Fruit fly (Drosophila melanogaster) whole organism, embryonic: Measurements from ENCODE around the gene Hayan.
A peak's percentile ranks its signal among the peaks of the same experiment; 100 is the strongest.

Experiments used
- Awh ChIP-seq: fragments of 200-800 bp; sonication (Bioruptor generic); IDR thresholded peaks from 2 replicates; pipeline ENCODE4, ENCODE4 v1.3.6; 2022; ENCODE audit warnings: missing biosample characterization, missing genetic modification characterization
- BEAF-32 ChIP-seq: fragments of 200-800 bp; sonication (Bioruptor generic); optimal IDR thresholded peaks from 3 replicates; lab custom pipeline; 2017; ENCODE audit warnings: missing biosample characterization, missing genetic modification characterization, mild to moderate bottlenecking, moderate library complexity, missing genetic modification reagents
- CG12219 ChIP-seq: fragments of 200-800 bp; sonication (Bioruptor generic); optimal IDR thresholded peaks from 3 replicates; lab custom pipeline; 2018; ENCODE audit warnings: missing biosample characterization, mild to moderate bottlenecking, missing genetic modification characterization
- CG13296 ChIP-seq: fragments of 200-800 bp; sonication (Bioruptor generic); optimal IDR thresholded peaks from 3 replicates; lab custom pipeline; 2018; ENCODE audit warnings: missing biosample characterization, mild to moderate bottlenecking, missing genetic modification characterization
- CG2712 ChIP-seq: fragments of 200-800 bp; optimal IDR thresholded peaks from 3 replicates; lab custom pipeline; 2019; ENCODE audit warnings: missing biosample characterization, mild to moderate bottlenecking, missing genetic modification characterization, moderate library complexity
- CG4424 ChIP-seq: fragments of 200-800 bp; sonication (Bioruptor generic); optimal IDR thresholded peaks from 3 replicates; lab custom pipeline; 2016; ENCODE audit warnings: missing biosample characterization, missing genetic modification characterization
- CG4730 ChIP-seq: fragments of 200-800 bp; sonication (Bioruptor generic); IDR thresholded peaks from 2 replicates; pipeline ENCODE4 v1.3.6; 2022; ENCODE audit warnings: missing biosample characterization, missing genetic modification characterization
- CG4820 ChIP-seq: fragments of 200-800 bp; sonication (Bioruptor generic); optimal IDR thresholded peaks from 3 replicates; lab custom pipeline; 2016; ENCODE audit warnings: missing biosample characterization, missing genetic modification characterization
- CG5180 ChIP-seq: fragments of 200-800 bp; sonication (Bioruptor generic); optimal IDR thresholded peaks from 3 replicates; lab custom pipeline; 2017; ENCODE audit warnings: missing biosample characterization, missing genetic modification characterization, mild to moderate bottlenecking, moderate library complexity, missing genetic modification reagents
- CG5245 ChIP-seq: fragments of 200-800 bp; sonication (Bioruptor generic); optimal IDR thresholded peaks from 3 replicates; lab custom pipeline; 2016; ENCODE audit warnings: missing biosample characterization, missing genetic modification characterization
- CG8281 ChIP-seq: fragments of 200-800 bp; sonication (Bioruptor generic); optimal IDR thresholded peaks from 2 replicates; lab custom pipeline; 2018; ENCODE audit warnings: missing biosample characterization, mild to moderate bottlenecking, missing genetic modification characterization, moderate library complexity
- CG8944 ChIP-seq: fragments of 200-800 bp; sonication (Bioruptor generic); optimal IDR thresholded peaks from 3 replicates; lab custom pipeline; 2016; ENCODE audit warnings: missing biosample characterization, missing genetic modification characterization
- Dip2 ChIP-seq: fragments of 200-800 bp; sonication (Bioruptor generic); IDR thresholded peaks from 2 replicates; pipeline ENCODE4 v1.3.6; 2022; ENCODE audit warnings: missing biosample characterization, missing genetic modification characterization
- Drgx ChIP-seq: fragments of 200-800 bp; sonication (Bioruptor generic); IDR thresholded peaks from 2 replicates; pipeline ENCODE4 v1.3.6; 2022; ENCODE audit warnings: missing biosample characterization, missing genetic modification characterization
- Hsf ChIP-seq: fragments of 200-800 bp; sonication (Bioruptor generic); optimal IDR thresholded peaks from 3 replicates; lab custom pipeline; 2016; ENCODE audit warnings: missing biosample characterization, missing genetic modification characterization
- Lim3 ChIP-seq: fragments of 200-800 bp; sonication (Bioruptor generic); IDR thresholded peaks from 2 replicates; pipeline ENCODE4 v1.3.6; 2022; ENCODE audit warnings: missing biosample characterization, missing genetic modification characterization
- MTF-1 ChIP-seq: fragments of 200-800 bp; sonication (Bioruptor generic); optimal IDR thresholded peaks from 2 replicates; lab custom pipeline; 2018; ENCODE audit warnings: missing biosample characterization, mild to moderate bottlenecking, missing genetic modification characterization, borderline replicate concordance
- Med ChIP-seq: fragments of 200-800 bp; sonication (Bioruptor generic); peaks from one replicate; lab custom pipeline; 2016; ENCODE audit warnings: missing biosample characterization, missing genetic modification characterization, mild to moderate bottlenecking, inconsistent platforms, moderate library complexity
- Opbp ChIP-seq: fragments of 200-800 bp; sonication (Bioruptor generic); IDR thresholded peaks from 3 replicates; pipeline ENCODE4 v1.3.6; 2022; ENCODE audit warnings: missing biosample characterization, missing genetic modification characterization; ENCODE audit not compliant: partially characterized antibody
- Sox102F ChIP-seq: fragments of 200-800 bp; sonication (Bioruptor generic); optimal IDR thresholded peaks from 2 replicates; lab custom pipeline; 2018; ENCODE audit warnings: missing biosample characterization, mild to moderate bottlenecking, missing genetic modification characterization, moderate library complexity
- Ssrp ChIP-seq: fragments of 200-800 bp; sonication (Bioruptor generic); optimal IDR thresholded peaks from 2 replicates; lab custom pipeline; 2018; ENCODE audit warnings: missing biosample characterization, mild to moderate bottlenecking, missing genetic modification characterization, moderate library complexity
- bab2 ChIP-seq: fragments of 200-800 bp; sonication (Bioruptor generic); optimal IDR thresholded peaks from 2 replicates; lab custom pipeline; 2016; ENCODE audit warnings: missing biosample characterization, missing genetic modification characterization
- bsh ChIP-seq, 2 experiments: fragments of 200-800 bp; sonication (Bioruptor generic); optimal IDR thresholded peaks; 2 replicates each; lab custom pipeline; 2017 to 2018; ENCODE audit warnings: mild to moderate bottlenecking in 2 of 2, missing biosample characterization in 2 of 2, missing genetic modification characterization in 2 of 2, moderate library complexity in 1 of 2
- chif ChIP-seq, 2 experiments: fragments of 200-800 bp; sonication (Bioruptor generic); optimal IDR thresholded peaks; 3 replicates each; lab custom pipeline; 2016; ENCODE audit warnings: missing biosample characterization in 2 of 2, missing genetic modification characterization in 2 of 2
- danr ChIP-seq: fragments of 200-800 bp; sonication (Bioruptor generic); IDR thresholded peaks from 2 replicates; pipeline ENCODE4 v1.3.6; 2022; ENCODE audit warnings: missing biosample characterization, missing genetic modification characterization
- disco-r ChIP-seq: fragments of 200-800 bp; sonication (Bioruptor generic); optimal IDR thresholded peaks from 2 replicates; lab custom pipeline; 2016; ENCODE audit warnings: missing biosample characterization, missing genetic modification characterization
- fd102C ChIP-seq: fragments of 200-800 bp; sonication (Bioruptor generic); optimal IDR thresholded peaks from 2 replicates; lab custom pipeline; 2018; ENCODE audit warnings: missing biosample characterization, mild to moderate bottlenecking, missing genetic modification characterization, moderate library complexity
- fru ChIP-seq: fragments of >200 bp; optimal IDR thresholded peaks from 2 replicates; lab custom pipeline; 2017
- gsb-n ChIP-seq: fragments of 200-800 bp; sonication (Bioruptor generic); optimal IDR thresholded peaks from 3 replicates; lab custom pipeline; 2018; ENCODE audit warnings: missing biosample characterization, mild to moderate bottlenecking, missing genetic modification characterization
- hkb ChIP-seq, 2 experiments: fragments of 200-800 bp in 1 of 2; fragments of >200 bp in 1 of 2; sonication (Bioruptor generic) in 1 of 2; IDR thresholded peaks in 1 of 2; optimal IDR thresholded peaks in 1 of 2; 2 replicates each; pipeline versions ENCODE4 v1.3.6 to Lab custom; 2017 to 2022; ENCODE audit warnings: missing biosample characterization in 1 of 2, missing genetic modification characterization in 1 of 2
- knrl ChIP-seq: fragments of 200-800 bp; sonication (Bioruptor generic); IDR thresholded peaks from 3 replicates; pipeline ENCODE4 v1.3.6; 2022; ENCODE audit warnings: missing biosample characterization, missing genetic modification characterization; ENCODE audit not compliant: partially characterized antibody
- nom ChIP-seq: fragments of 200-800 bp; sonication (Bioruptor generic); optimal IDR thresholded peaks from 2 replicates; lab custom pipeline; 2017; ENCODE audit warnings: missing biosample characterization, missing genetic modification characterization, mild to moderate bottlenecking, moderate library complexity, missing genetic modification reagents
- odd ChIP-seq: fragments of 200-800 bp; sonication (Bioruptor generic); optimal IDR thresholded peaks from 2 replicates; lab custom pipeline; 2017; ENCODE audit warnings: missing biosample characterization, mild to moderate bottlenecking, missing genetic modification characterization
- phol ChIP-seq: fragments of 200-800 bp; sonication (Bioruptor generic); optimal IDR thresholded peaks from 3 replicates; lab custom pipeline; 2018; ENCODE audit warnings: missing biosample characterization, mild to moderate bottlenecking, missing genetic modification characterization, moderate library complexity
- prd ChIP-seq, 3 experiments: fragments of >200 bp in 2 of 3; fragments of 200-800 bp in 1 of 3; sonication (Bioruptor generic) in 1 of 3; optimal IDR thresholded peaks in 2 of 3; IDR thresholded peaks in 1 of 3; 2 replicates in 2 of 3; 3 replicates in 1 of 3; pipeline versions ENCODE4 v1.3.6 to Lab custom; 2017 to 2022; ENCODE audit warnings: missing biosample characterization in 1 of 3, missing genetic modification characterization in 1 of 3
- pros ChIP-seq: fragments of 200-800 bp; sonication (Bioruptor generic); optimal IDR thresholded peaks from 3 replicates; lab custom pipeline; 2019; ENCODE audit warnings: missing biosample characterization, mild to moderate bottlenecking, missing genetic modification characterization, moderate library complexity
- repo ChIP-seq: fragments of 200-800 bp; sonication (Bioruptor generic); optimal IDR thresholded peaks from 2 replicates; lab custom pipeline; 2016; ENCODE audit warnings: missing biosample characterization, missing genetic modification characterization
- sc ChIP-seq, 3 experiments: fragments of >200 bp in 2 of 3; fragments of 200-800 bp in 1 of 3; sonication (Bioruptor generic) in 1 of 3; optimal IDR thresholded peaks; 2 replicates in 2 of 3; 3 replicates in 1 of 3; lab custom pipeline; 2017; ENCODE audit warnings: mild to moderate bottlenecking in 1 of 3, missing biosample characterization in 1 of 3, missing genetic modification characterization in 1 of 3, missing genetic modification reagents in 1 of 3
- sima ChIP-seq: fragments of 200-800 bp; sonication (Bioruptor generic); optimal IDR thresholded peaks from 2 replicates; lab custom pipeline; 2016; ENCODE audit warnings: missing biosample characterization, missing genetic modification characterization
- slou ChIP-seq: fragments of 200-800 bp; sonication (Bioruptor generic); optimal IDR thresholded peaks from 3 replicates; lab custom pipeline; 2016; ENCODE audit warnings: missing biosample characterization, missing genetic modification characterization
- tap ChIP-seq: fragments of 200-800 bp; optimal IDR thresholded peaks from 3 replicates; lab custom pipeline; 2019; ENCODE audit warnings: missing biosample characterization, mild to moderate bottlenecking, missing genetic modification characterization, moderate library complexity
- tgo ChIP-seq: fragments of 200-800 bp; sonication (Bioruptor generic); IDR thresholded peaks from 3 replicates; pipeline ENCODE4 v1.3.6; 2022; ENCODE audit warnings: missing biosample characterization, missing genetic modification characterization
- trh ChIP-seq: fragments of 200-800 bp; sonication (Bioruptor generic); optimal IDR thresholded peaks from 2 replicates; lab custom pipeline; 2016; ENCODE audit warnings: missing biosample characterization, missing genetic modification characterization
- zf30C ChIP-seq: fragments of 200-800 bp; sonication (Bioruptor generic); optimal IDR thresholded peaks from 3 replicates; lab custom pipeline; 2018; ENCODE audit warnings: missing biosample characterization, mild to moderate bottlenecking, missing genetic modification characterization

Gene Hayan

DNA sequence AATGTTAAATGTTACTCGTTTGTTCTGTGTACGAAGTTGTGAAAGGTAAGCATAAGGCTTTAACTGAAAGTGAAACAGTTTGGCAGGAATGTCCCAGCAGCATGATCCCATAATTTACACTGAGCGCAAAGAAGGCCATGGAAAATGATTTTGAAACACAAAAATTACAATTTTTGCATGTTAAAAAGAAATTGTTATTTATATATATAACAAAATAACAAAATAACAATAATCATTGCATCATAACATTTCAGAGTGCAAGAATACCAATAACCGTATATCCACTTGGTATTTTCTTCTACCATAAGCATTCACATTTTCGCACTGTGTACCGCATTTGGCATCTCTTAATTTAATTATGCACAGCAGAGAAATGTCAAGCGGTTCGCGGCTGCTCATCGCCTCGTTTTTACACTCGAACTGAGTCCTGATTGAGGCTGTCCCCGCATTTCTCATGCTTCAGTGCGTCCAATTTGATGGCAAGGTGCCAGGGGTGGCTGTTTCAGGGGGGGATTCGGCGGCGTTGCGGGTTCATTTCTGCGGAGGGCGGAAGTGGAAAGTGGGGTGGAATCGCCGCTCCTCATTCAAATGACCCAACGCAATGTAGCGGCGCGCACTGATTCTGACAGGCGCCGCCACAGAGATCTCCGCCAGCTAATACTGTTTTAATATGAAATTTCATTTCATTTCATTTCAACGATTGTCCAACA, 39.0 kb upstream of the Hayan start, which contains the start of gene CG6481 (continued):
- no peak for TF ChIP-seq disco-r (GFP tag; lab: Kevin White, UChicago)
- no peak for TF ChIP-seq BEAF-32 (GFP tag; lab: Kevin White, UChicago)
- TF ChIP-seq phol (tag; lab: Kevin White, UChicago), result peak; percentile 29
- no peak for TF ChIP-seq prd (optimal IDR thresholded peaks at IDR 0.05; lab: Kevin White, UChicago)
- TF ChIP-seq prd (GFP tag; IDR thresholded peaks at IDR 0.05; lab: Robert Waterston, UW), result peak; percentile 25; the same call in 1 of the 3 replicates
- peak; percentile 57 for TF ChIP-seq gsb-n (tag; lab: Kevin White, UChicago)
- peak; percentile 32 for TF ChIP-seq zf30C (GFP tag; lab: Kevin White, UChicago)
- no peak for TF ChIP-seq sima (GFP tag; lab: Kevin White, UChicago)
- TF ChIP-seq trh (GFP tag; lab: Kevin White, UChicago), result no peak
- TF ChIP-seq bsh (GFP tag; optimal IDR thresholded peaks at IDR 0.05; lab: Kevin White, UChicago), result peak in 1 of 2 experiments; percentile 22
- no peak for TF ChIP-seq CG4424 (GFP tag; lab: Kevin White, UChicago)
- no peak for TF ChIP-seq Ssrp (tag; lab: Kevin White, UChicago)
- peak; percentile 66 for TF ChIP-seq pros (GFP tag; lab: Kevin White, UChicago)
- TF ChIP-seq, all 482 proteins: peak for 19

DNA sequence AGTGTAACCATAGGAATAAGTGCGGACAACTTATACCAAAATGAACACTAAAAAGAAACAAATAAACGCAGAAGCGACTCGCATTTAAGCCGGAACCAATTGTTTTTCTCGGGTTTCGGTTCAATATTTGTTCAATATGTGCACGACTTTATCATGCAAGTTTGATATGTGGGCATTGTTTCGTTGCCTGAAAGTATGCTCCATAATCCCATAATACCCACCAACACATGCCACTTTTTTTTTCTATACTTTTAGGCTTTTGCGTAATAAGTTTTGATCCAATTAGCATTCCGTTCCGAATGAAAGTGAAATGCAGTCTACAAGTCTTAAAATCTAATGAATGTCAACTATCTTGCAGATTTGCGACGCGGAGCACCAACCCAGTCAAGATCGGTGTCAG, 36.8 kb upstream of the Hayan start:
- TF ChIP-seq Med (GFP tag; lab: Kevin White, UChicago) (peak; percentile 37), fd102C (no peak), CG8281 (tag; lab: Kevin White, UChicago) (peak; percentile 61), CG5180 (peak; percentile 94), Opbp (no peak), fru (no peak), odd (GFP tag; lab: Kevin White, UChicago) (no peak), CG4424 (GFP tag; lab: Kevin White, UChicago) (no peak), Dip2 (GFP tag; lab: Robert Waterston, UW) (no peak)
- TF ChIP-seq, all 482 proteins: peak for 3

- TF ChIP-seq Sox102F (GFP tag; lab: Kevin White, UChicago), result peak; percentile 45
- TF ChIP-seq CG12219 (GFP tag; lab: Kevin White, UChicago), result no peak
- TF ChIP-seq hkb (optimal IDR thresholded peaks at IDR 0.05; lab: Kevin White, UChicago), result no peak
- 0 out of 2 replicates have a peak, but pooled peaks have one; percentile 30 for TF ChIP-seq hkb (GFP tag; IDR thresholded peaks at IDR 0.05; lab: Robert Waterston, UW)
- TF ChIP-seq knrl, result peak; percentile 33; the same call in 1 of the 3 replicates
- peak; percentile 58 for TF ChIP-seq Hsf
- TF ChIP-seq sc (optimal IDR thresholded peaks at IDR 0.05; lab: Kevin White, UChicago), result no peak
- TF ChIP-seq sc (GFP tag; optimal IDR thresholded peaks at IDR 0.05; lab: Kevin White, UChicago), result peak; percentile 12
- peak in 1 of 2 experiments; percentile 59 for TF ChIP-seq chif (GFP tag; optimal IDR thresholded peaks at IDR 0.05; lab: Kevin White, UChicago)
- no peak for TF ChIP-seq slou (GFP tag; lab: Kevin White, UChicago)
- no peak for TF ChIP-seq repo (GFP tag; lab: Kevin White, UChicago)
- TF ChIP-seq bab2 (GFP tag; lab: Kevin White, UChicago), result no peak
- 0 out of 2 replicates have a peak, but pooled peaks have one; percentile 7 for TF ChIP-seq CG4730 (GFP tag; lab: Robert Waterston, UW)
- TF ChIP-seq CG13296 (GFP tag; lab: Kevin White, UChicago), result peak; percentile 26
- TF ChIP-seq Awh (GFP tag; lab: Robert Waterston, UW), result peak; percentile 62; the same call in 1 of the 2 replicates
- 0 out of 2 replicates have a peak, but pooled peaks have one; percentile 19 for TF ChIP-seq Drgx
- TF ChIP-seq CG2712 (tag; lab: Kevin White, UChicago), result peak; percentile 51
- no peak for TF ChIP-seq Lim3 (GFP tag; lab: Robert Waterston, UW)
- TF ChIP-seq tgo (GFP tag; lab: Robert Waterston, UW), result 0 out of 3 replicates have a peak, but pooled peaks have one; percentile 29
- peak; percentile 6 for TF ChIP-seq CG4820 (GFP tag; lab: Kevin White, UChicago)
- TF ChIP-seq CG5245 (GFP tag; lab: Kevin White, UChicago), result peak; percentile 24
- no peak for TF ChIP-seq nom (GFP tag; lab: Kevin White, UChicago)
- TF ChIP-seq MTF-1 (GFP tag; lab: Kevin White, UChicago), result peak; percentile 42
- TF ChIP-seq CG8944 (GFP tag; lab: Kevin White, UChicago), result peak; percentile 4
- no peak for TF ChIP-seq tap (tag; lab: Kevin White, UChicago)
- no peak for TF ChIP-seq danr
These were observed 33.8 kb upstream of the Hayan start for dm6 chrX:18517415-18517814.
